Fruit fly (Drosophila melanogaster) whole organism, prepupa: Measurements from ENCODE around the gene CG1024.

Source experiments
- CG6854 ChIP-seq: fragments of 200-800 bp; sonication (Bioruptor generic); optimal IDR thresholded peaks from 2 replicates; lab custom pipeline; 2017; ENCODE audit warnings: missing biosample characterization, mild to moderate bottlenecking, missing genetic modification characterization
- OdsH ChIP-seq: fragments of 200-800 bp; sonication (Bioruptor generic); optimal IDR thresholded peaks from 3 replicates; lab custom pipeline; 2016; ENCODE audit warnings: missing biosample characterization, missing genetic modification characterization
- Sox102F ChIP-seq: fragments of 200-800 bp; sonication (Bioruptor generic); optimal IDR thresholded peaks from 2 replicates; lab custom pipeline; 2016; ENCODE audit warnings: missing biosample characterization, mild to moderate bottlenecking, missing genetic modification characterization
- fd59A ChIP-seq: fragments of 200-800 bp; sonication (Bioruptor generic); optimal IDR thresholded peaks from 2 replicates; lab custom pipeline; 2017; ENCODE audit warnings: missing biosample characterization, mild to moderate bottlenecking, missing genetic modification characterization, missing genetic modification reagents

DNA sequence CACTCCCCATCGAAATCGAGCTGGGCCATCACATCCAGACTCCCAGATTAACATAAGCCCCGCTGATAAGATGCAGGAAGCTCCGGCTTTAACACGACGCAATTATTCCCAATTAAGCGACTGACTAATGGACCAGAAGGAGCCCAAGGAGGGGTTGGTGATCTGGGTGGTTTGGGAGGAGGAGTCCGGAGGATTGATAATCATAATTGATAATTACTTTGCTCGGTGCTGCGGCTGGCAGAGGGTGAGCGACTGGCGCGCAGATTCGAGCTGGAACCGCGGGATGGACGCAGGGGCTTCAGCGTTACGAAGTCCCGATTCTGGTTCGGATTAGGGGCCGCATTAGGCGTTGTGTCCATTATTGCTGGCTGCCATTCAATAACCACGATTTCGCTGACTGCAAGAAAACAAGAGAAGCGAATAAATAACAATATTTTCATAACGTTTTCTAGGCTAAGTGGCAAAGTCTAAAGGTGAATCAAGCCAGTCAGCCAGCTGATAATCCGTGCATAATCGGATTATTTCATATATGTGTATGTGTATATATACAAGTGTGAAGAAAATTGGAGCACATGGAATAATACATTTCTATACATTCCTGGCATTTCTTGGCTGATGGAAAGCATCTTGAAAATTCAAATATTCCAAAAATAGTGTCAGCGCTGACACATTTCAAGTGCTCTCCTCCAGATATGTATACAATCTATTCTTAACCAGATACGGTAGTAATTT is 13.6 kb upstream of the CG1024 start:
- TF ChIP-seq Sox102F (GFP tag; lab: Kevin White, UChicago) (no peak), OdsH (GFP tag; lab: Kevin White, UChicago) (no peak), fd59A (GFP tag; lab: Kevin White, UChicago) (no peak), CG6854 (GFP tag; lab: Kevin White, UChicago) (no peak)
